Worm (Caenorhabditis elegans) whole organism, dauer: ENCODE results near the gene scrm-8.
"Not testable (repeated sequence)": the region's sequence is repeated elsewhere in the genome, so short reads cannot be mapped to it uniquely, and the experiment has no call there.

Source experiments
- unc-62 ChIP-seq: sonication (generic microtip); optimal IDR thresholded peaks from 2 replicates; lab custom pipeline; 2017; ENCODE audit warnings: missing biosample characterization, missing genetic modification reagents, missing genetic modification characterization

Gene scrm-8

ce11 chrIV:4154641-4155040 lies 9.9 kb upstream of the scrm-8 start, which contains the start of gene K08D10.14:
K08D10.14 (plus strand) TSS chrIV:4154941.
- TF ChIP-seq unc-62, result no peak

ce11 chrIV:4162121-4162520 lies 2.4 kb upstream of the scrm-8 start, which contains the start of gene scrm-5:
scrm-5 (plus strand) TSS chrIV:4162421.
- no peak for TF ChIP-seq unc-62

- TF ChIP-seq unc-62, result no peak
Observed at ce11 chrIV:4167296-4167695, 2.8 kb downstream of the scrm-8 start.

- no peak for TF ChIP-seq unc-62
Observed at ce11 chrIV:4171531-4172163, 7.2 kb downstream of the scrm-8 start, which contains the start of the genes K08D10.13 and rnp-2. K08D10.13 (minus strand) TSS chrIV:4171581. rnp-2 (plus strand) TSS chrIV:4172076.

ce11 chrIV:4172242-4172641 lies 7.8 kb downstream of the scrm-8 start:
- no peak for TF ChIP-seq unc-62

ce11 chrIV:4173789-4174188 lies 9.3 kb downstream of the scrm-8 start, which contains the start of gene rnp-3:
rnp-3 (plus strand) TSS chrIV:4174089.
- TF ChIP-seq unc-62, result no peak

- no peak for TF ChIP-seq unc-62
Observed at ce11 chrIV:4176088-4176487, 11.6 kb downstream of the scrm-8 start, which contains the start of gene dnj-15. dnj-15 (plus strand) TSS chrIV:4176388.

- TF ChIP-seq unc-62, result no peak
Observed at ce11 chrIV:4176659-4177058, 12.2 kb downstream of the scrm-8 start.

ce11 chrIV:4177560-4177959 lies 13.1 kb downstream of the scrm-8 start:
- TF ChIP-seq unc-62, result no peak

- no peak for TF ChIP-seq unc-62
Observed at ce11 chrIV:4178424-4178823, 13.9 kb downstream of the scrm-8 start, which contains the start of gene tsen-34. tsen-34 (plus strand) TSS chrIV:4178457.

- TF ChIP-seq unc-62, result not testable (repeated sequence)
Observed at ce11 chrIV:4186099-4186498, 21.6 kb downstream of the scrm-8 start, which contains the start of gene K08D10.11. K08D10.11 (minus strand) TSS chrIV:4186199.

ce11 chrIV:4196729-4197128 lies 32.2 kb downstream of the scrm-8 start, which contains the start of gene K06B9.6:
K06B9.6 (minus strand) TSS chrIV:4196829.
- not testable (repeated sequence) for TF ChIP-seq unc-62

- TF ChIP-seq unc-62, result not testable (repeated sequence)
Observed at ce11 chrIV:4197167-4197566, 32.7 kb downstream of the scrm-8 start, which contains the start of gene cyp-25A6. cyp-25A6 (plus strand) TSS chrIV:4197467.

- no peak for TF ChIP-seq unc-62
Observed at ce11 chrIV:4204275-4204674, 39.8 kb downstream of the scrm-8 start, which contains the start of gene pax-2. pax-2 (minus strand) TSS chrIV:4204375.

- no peak for TF ChIP-seq unc-62
Observed at ce11 chrIV:4207088-4207487, 42.6 kb downstream of the scrm-8 start, which contains the start of gene osgn-1. osgn-1 (plus strand) TSS chrIV:4207388.

- TF ChIP-seq unc-62, result no peak
Observed at ce11 chrIV:4209084-4209483, 44.6 kb downstream of the scrm-8 start.

- no peak for TF ChIP-seq unc-62
Observed at ce11 chrIV:4210868-4211267, 46.4 kb downstream of the scrm-8 start.

ce11 chrIV:4212733-4213132 lies 48.2 kb downstream of the scrm-8 start:
- no peak for TF ChIP-seq unc-62
